Worm (Caenorhabditis elegans): ENCODE results near the gene ZK616.8.

ce11 chrIV:5374321-5374720 is 37.7 kb downstream of the ZK616.8 start:
- TF ChIP-seq zag-1 (tag; optimal IDR thresholded peaks at IDR 0.05), result no peak
- no peak for TF ChIP-seq fkh-8 (tag; optimal IDR thresholded peaks at IDR 0.05)
- no peak for TF ChIP-seq ces-1 (GFP tag; optimal IDR thresholded peaks at IDR 0.05)
- TF ChIP-seq mep-1 (tag; optimal IDR thresholded peaks at IDR 0.05), result no peak
- no peak for TF ChIP-seq lin-13 (GFP tag; optimal IDR thresholded peaks at IDR 0.05)
- TF ChIP-seq unc-62 (GFP tag; optimal IDR thresholded peaks at IDR 0.05), result no peak
- no peak for TF ChIP-seq nhr-71 (tag; optimal IDR thresholded peaks at IDR 0.05)
- no peak for TF ChIP-seq snu-23 (GFP tag; optimal IDR thresholded peaks at IDR 0.05)
- TF ChIP-seq lin-39 (tag; optimal IDR thresholded peaks at IDR 0.05), result no peak
- TF ChIP-seq unc-86 (tag; optimal IDR thresholded peaks at IDR 0.05), result no peak
- TF ChIP-seq elt-3 (tag; optimal IDR thresholded peaks at IDR 0.05), result no peak
- TF ChIP-seq skn-1 (tag; optimal IDR thresholded peaks at IDR 0.05), result no peak
- no peak for TF ChIP-seq ama-1 (optimal IDR thresholded peaks at IDR 0.05)
